Fruit fly (Drosophila melanogaster) whole organism, embryonic: ENCODE data around the gene Drsl4.

Experiments
- Abd-B ChIP-seq: fragments of 200-800 bp; sonication (Bioruptor generic); optimal IDR thresholded peaks from 2 replicates; lab custom pipeline; 2018; ENCODE audit warnings: missing biosample characterization, mild to moderate bottlenecking, missing genetic modification characterization, moderate library complexity
- Aef1 ChIP-seq: fragments of 200-800 bp; sonication (Bioruptor generic); IDR thresholded peaks from 3 replicates; pipeline ENCODE4 v1.3.6; 2022; ENCODE audit warnings: missing biosample characterization, missing genetic modification characterization
- B-H1 ChIP-seq: fragments of 200-800 bp; sonication (Bioruptor generic); IDR thresholded peaks from 3 replicates; pipeline ENCODE4 v1.3.6; 2022; ENCODE audit warnings: missing biosample characterization, missing genetic modification characterization
- BEAF-32 ChIP-seq: fragments of 200-800 bp; sonication (Bioruptor generic); optimal IDR thresholded peaks from 3 replicates; lab custom pipeline; 2017; ENCODE audit warnings: missing biosample characterization, missing genetic modification characterization, mild to moderate bottlenecking, moderate library complexity, missing genetic modification reagents
- CG10979 ChIP-seq: fragments of 200-800 bp; sonication (Bioruptor generic); optimal IDR thresholded peaks from 2 replicates; lab custom pipeline; 2018; ENCODE audit warnings: missing biosample characterization, mild to moderate bottlenecking, missing genetic modification characterization, moderate library complexity
- CG14050 ChIP-seq: fragments of 200-800 bp; sonication (Bioruptor generic); IDR thresholded peaks from 3 replicates; pipeline ENCODE4 v1.3.6; 2022; ENCODE audit warnings: missing biosample characterization, missing genetic modification characterization
- CG14667 ChIP-seq: fragments of 200-800 bp; sonication (Bioruptor generic); IDR thresholded peaks from 2 replicates; pipeline ENCODE4 v1.3.6; 2022; ENCODE audit warnings: missing biosample characterization, missing genetic modification characterization
- CG15514 ChIP-seq: fragments of 200-800 bp; sonication (Bioruptor generic); optimal IDR thresholded peaks from 3 replicates; lab custom pipeline; 2017; ENCODE audit warnings: missing biosample characterization, missing genetic modification characterization, mild to moderate bottlenecking, moderate library complexity, missing genetic modification reagents
- CG31441 ChIP-seq: fragments of 200-800 bp; sonication (Bioruptor generic); IDR thresholded peaks from 2 replicates; pipeline ENCODE4 v1.3.6; 2022; ENCODE audit warnings: missing biosample characterization, missing genetic modification characterization
- CG33213 ChIP-seq: fragments of 200-800 bp; sonication (Bioruptor generic); optimal IDR thresholded peaks from 3 replicates; lab custom pipeline; 2016; ENCODE audit warnings: missing biosample characterization, missing genetic modification characterization
- CG3407 ChIP-seq: fragments of 200-800 bp; sonication (Bioruptor generic); optimal IDR thresholded peaks from 2 replicates; lab custom pipeline; 2018; ENCODE audit warnings: missing biosample characterization, mild to moderate bottlenecking, missing genetic modification characterization
- CG3847 ChIP-seq: fragments of 200-800 bp; sonication (Bioruptor generic); IDR thresholded peaks from 2 replicates; pipeline ENCODE4 v1.3.6; 2022; ENCODE audit warnings: missing biosample characterization, missing genetic modification characterization
- CG3995 ChIP-seq: fragments of 200-800 bp; sonication (Bioruptor generic); optimal IDR thresholded peaks from 3 replicates; lab custom pipeline; 2016; ENCODE audit warnings: missing biosample characterization, missing genetic modification characterization
- CG5180 ChIP-seq: fragments of 200-800 bp; sonication (Bioruptor generic); optimal IDR thresholded peaks from 3 replicates; lab custom pipeline; 2017; ENCODE audit warnings: missing biosample characterization, missing genetic modification characterization, mild to moderate bottlenecking, moderate library complexity, missing genetic modification reagents
- CG6175 ChIP-seq: fragments of 200-800 bp; sonication (Bioruptor generic); IDR thresholded peaks from 3 replicates; pipeline ENCODE4 v1.3.6; 2022; ENCODE audit warnings: missing biosample characterization, missing genetic modification characterization
- CG6813 ChIP-seq: fragments of 200-800 bp; sonication (Bioruptor generic); optimal IDR thresholded peaks from 2 replicates; lab custom pipeline; 2017; ENCODE audit warnings: missing biosample characterization, missing genetic modification characterization, mild to moderate bottlenecking, moderate library complexity, missing genetic modification reagents
- CG6854 ChIP-seq: fragments of 200-800 bp; sonication (Bioruptor generic); optimal IDR thresholded peaks from 3 replicates; lab custom pipeline; 2017; ENCODE audit warnings: missing biosample characterization, mild to moderate bottlenecking, missing genetic modification characterization
- CG7271 ChIP-seq: fragments of 200-800 bp; sonication (Bioruptor generic); optimal IDR thresholded peaks from 2 replicates; lab custom pipeline; 2018; ENCODE audit warnings: missing biosample characterization, mild to moderate bottlenecking, missing genetic modification characterization, moderate library complexity
- CG7839 ChIP-seq: fragments of 200-800 bp; sonication (Bioruptor generic); optimal IDR thresholded peaks from 3 replicates; lab custom pipeline; 2018; ENCODE audit warnings: missing biosample characterization, mild to moderate bottlenecking, missing genetic modification characterization, moderate library complexity
- CG8944 ChIP-seq: fragments of 200-800 bp; sonication (Bioruptor generic); optimal IDR thresholded peaks from 3 replicates; lab custom pipeline; 2016; ENCODE audit warnings: missing biosample characterization, missing genetic modification characterization
- CG9797 ChIP-seq: fragments of 200-800 bp; sonication (Bioruptor generic); optimal IDR thresholded peaks from 3 replicates; lab custom pipeline; 2018; ENCODE audit warnings: missing biosample characterization, mild to moderate bottlenecking, missing genetic modification characterization
- CrebB ChIP-seq: fragments of 200-800 bp; sonication (Bioruptor generic); optimal IDR thresholded peaks from 3 replicates; lab custom pipeline; 2018; ENCODE audit warnings: missing biosample characterization, mild to moderate bottlenecking, missing genetic modification characterization
- ERR ChIP-seq: fragments of 200-800 bp; sonication (Bioruptor generic); optimal IDR thresholded peaks from 2 replicates; lab custom pipeline; 2016; ENCODE audit warnings: missing biosample characterization, missing genetic modification characterization
- Fer3 ChIP-seq: fragments of 200-800 bp; sonication (Bioruptor generic); optimal IDR thresholded peaks from 2 replicates; lab custom pipeline; 2018; ENCODE audit warnings: missing biosample characterization, mild to moderate bottlenecking, missing genetic modification characterization, moderate library complexity
- HLH54F ChIP-seq: fragments of 200-800 bp; sonication (Bioruptor generic); optimal IDR thresholded peaks from 3 replicates; lab custom pipeline; 2016; ENCODE audit warnings: missing biosample characterization, missing genetic modification characterization
- Hr3 ChIP-seq: fragments of 200-800 bp; sonication (Bioruptor generic); optimal IDR thresholded peaks from 3 replicates; lab custom pipeline; 2016; ENCODE audit warnings: missing biosample characterization, missing genetic modification characterization
- Hr39 ChIP-seq: fragments of >200 bp; optimal IDR thresholded peaks from 2 replicates; lab custom pipeline; 2017
- Mrtf ChIP-seq: fragments of 200-800 bp; sonication (Bioruptor generic); IDR thresholded peaks from 3 replicates; pipeline ENCODE4 v1.3.6; 2022; ENCODE audit warnings: missing biosample characterization, missing genetic modification characterization
- Optix ChIP-seq: fragments of 200-800 bp; sonication (Bioruptor generic); IDR thresholded peaks from 3 replicates; pipeline ENCODE4 v1.3.6; 2022; ENCODE audit warnings: missing biosample characterization, missing genetic modification characterization
- Ravus ChIP-seq: fragments of 200-800 bp; sonication (Bioruptor generic); IDR thresholded peaks from 2 replicates; pipeline ENCODE4 v1.3.6; 2022; ENCODE audit warnings: missing biosample characterization, missing genetic modification characterization
- Scr ChIP-seq: fragments of 200-800 bp; sonication (Bioruptor generic); IDR thresholded peaks from 2 replicates; pipeline ENCODE4 v1.3.6; 2022; ENCODE audit warnings: missing biosample characterization, missing genetic modification characterization; ENCODE audit not compliant: partially characterized antibody
- al ChIP-seq: fragments of 200-800 bp; sonication (Bioruptor generic); IDR thresholded peaks from 2 replicates; pipeline ENCODE4 v1.3.6; 2022; ENCODE audit warnings: missing biosample characterization, missing genetic modification characterization
- br ChIP-seq: fragments of >200 bp; optimal IDR thresholded peaks from 2 replicates; lab custom pipeline; 2017
- cas ChIP-seq: fragments of 200-800 bp; sonication (Bioruptor generic); IDR thresholded peaks from 2 replicates; pipeline ENCODE4 v1.3.6; 2022; ENCODE audit warnings: missing biosample characterization, missing genetic modification characterization
- cwo ChIP-seq: fragments of 200-800 bp; sonication (Bioruptor generic); optimal IDR thresholded peaks from 3 replicates; lab custom pipeline; 2017; ENCODE audit warnings: missing biosample characterization, missing genetic modification characterization, mild to moderate bottlenecking, moderate library complexity, missing genetic modification reagents
- da ChIP-seq: fragments of 200-800 bp; sonication (Bioruptor generic); optimal IDR thresholded peaks from 2 replicates; lab custom pipeline; 2016; ENCODE audit warnings: missing biosample characterization, missing genetic modification characterization
- dati ChIP-seq: fragments of 200-800 bp; sonication (Bioruptor generic); IDR thresholded peaks from 2 replicates; pipeline ENCODE4 v1.3.6; 2022; ENCODE audit warnings: missing biosample characterization, missing genetic modification characterization
- exex ChIP-seq: fragments of 200-800 bp; sonication (Bioruptor generic); optimal IDR thresholded peaks from 4 replicates; lab custom pipeline; 2018; ENCODE audit warnings: missing biosample characterization, mild to moderate bottlenecking, missing genetic modification characterization, moderate library complexity
- gce ChIP-seq: fragments of 200-800 bp; sonication (Bioruptor generic); IDR thresholded peaks from 3 replicates; pipeline ENCODE4 v1.3.6; 2022; ENCODE audit warnings: missing biosample characterization, missing genetic modification characterization
- gcm2 ChIP-seq: fragments of 200-800 bp; sonication (Bioruptor generic); optimal IDR thresholded peaks from 2 replicates; lab custom pipeline; 2016; ENCODE audit warnings: missing biosample characterization, missing genetic modification characterization
- gem ChIP-seq: fragments of 200-800 bp; sonication (Bioruptor generic); optimal IDR thresholded peaks from 2 replicates; lab custom pipeline; 2019; ENCODE audit warnings: missing biosample characterization, mild to moderate bottlenecking, missing genetic modification characterization, moderate library complexity
- grn ChIP-seq: fragments of 200-800 bp; sonication (Bioruptor generic); optimal IDR thresholded peaks from 3 replicates; lab custom pipeline; 2017; ENCODE audit warnings: missing biosample characterization, missing genetic modification characterization
- gro ChIP-seq: fragments of 200-800 bp; sonication (Bioruptor generic); optimal IDR thresholded peaks from 2 replicates; lab custom pipeline; 2016; ENCODE audit warnings: missing biosample characterization, missing genetic modification characterization
- inv ChIP-seq: fragments of 200-800 bp; sonication (Bioruptor generic); IDR thresholded peaks from 2 replicates; pipeline ENCODE4 v1.3.6; 2022; ENCODE audit warnings: missing biosample characterization, missing genetic modification characterization; ENCODE audit not compliant: partially characterized antibody
- lab ChIP-seq: fragments of 200-800 bp; sonication (Bioruptor generic); optimal IDR thresholded peaks from 3 replicates; lab custom pipeline; 2017; ENCODE audit warnings: missing biosample characterization, missing genetic modification characterization, mild to moderate bottlenecking, moderate library complexity, missing genetic modification reagents
- lmd ChIP-seq: fragments of 200-800 bp; sonication (Bioruptor generic); IDR thresholded peaks from 2 replicates; pipeline ENCODE4 v1.3.6; 2022; ENCODE audit warnings: missing biosample characterization, missing genetic modification characterization
- mirr ChIP-seq: fragments of 200-800 bp; sonication (Bioruptor generic); optimal IDR thresholded peaks from 3 replicates; lab custom pipeline; 2018; ENCODE audit warnings: missing biosample characterization, mild to moderate bottlenecking, missing genetic modification characterization
- onecut ChIP-seq: fragments of 200-800 bp; sonication (Bioruptor generic); IDR thresholded peaks from 2 replicates; pipeline ENCODE4 v1.3.6; 2022; ENCODE audit warnings: missing biosample characterization, missing genetic modification characterization
- pzg ChIP-seq: fragments of 200-800 bp; sonication (Bioruptor generic); optimal IDR thresholded peaks from 3 replicates; lab custom pipeline; 2018; ENCODE audit warnings: missing biosample characterization, mild to moderate bottlenecking, missing genetic modification characterization, moderate library complexity
- sens-2 ChIP-seq: fragments of 200-800 bp; sonication (Bioruptor generic); IDR thresholded peaks from 2 replicates; pipeline ENCODE4 v1.3.6; 2022; ENCODE audit warnings: missing biosample characterization, missing genetic modification characterization
- tx ChIP-seq: fragments of 200-800 bp; sonication (Bioruptor generic); optimal IDR thresholded peaks from 2 replicates; lab custom pipeline; 2016; ENCODE audit warnings: missing biosample characterization, missing genetic modification characterization
- zen ChIP-seq: fragments of 200-800 bp; sonication (Bioruptor generic); optimal IDR thresholded peaks from 3 replicates; lab custom pipeline; 2018; ENCODE audit warnings: missing biosample characterization, mild to moderate bottlenecking, missing genetic modification characterization, moderate library complexity

The Drsl4 gene

dm6 chr3L:3300345-3300744 lies 15.1 kb upstream of the Drsl4 start (continued):
- no peak for TF ChIP-seq CG3995 (GFP tag; lab: Kevin White, UChicago)
- no peak for TF ChIP-seq CG7271 (tag; lab: Kevin White, UChicago)
- TF ChIP-seq Mrtf (GFP tag; lab: Robert Waterston, UW): no peak
- TF ChIP-seq CG31441: peak; percentile 81
- no peak for TF ChIP-seq cas
- peak; percentile 9; the same call in 1 of the 2 replicates for TF ChIP-seq Ravus (GFP tag; lab: Robert Waterston, UW)
- TF ChIP-seq zen (tag; lab: Kevin White, UChicago): peak; percentile 10
- TF ChIP-seq da (GFP tag; lab: Kevin White, UChicago): no peak
- TF ChIP-seq pzg: no peak
- TF ChIP-seq B-H1 (GFP tag; lab: Robert Waterston, UW): peak; percentile 74
- TF ChIP-seq CrebB (tag; lab: Kevin White, UChicago): no peak
- peak; percentile 61 for TF ChIP-seq CG14050 (GFP tag; lab: Robert Waterston, UW)
- TF ChIP-seq CG6813 (GFP tag; lab: Kevin White, UChicago): peak; percentile 12
- TF ChIP-seq grn (GFP tag; lab: Kevin White, UChicago): no peak
- TF ChIP-seq CG33213 (GFP tag; lab: Kevin White, UChicago): peak; percentile 33
- TF ChIP-seq lmd (GFP tag; lab: Robert Waterston, UW): peak; percentile 60
- peak; percentile 64 for TF ChIP-seq Fer3 (tag; lab: Kevin White, UChicago)
- peak; percentile 30; the same call in 1 of the 2 replicates for TF ChIP-seq onecut
- TF ChIP-seq Hr39 (lab: Kevin White, UChicago): no peak
- TF ChIP-seq CG3407 (GFP tag; lab: Kevin White, UChicago): peak; percentile 41
- 0 out of 3 replicates have a peak, but pooled peaks have one; percentile 26 for TF ChIP-seq CG6175 (GFP tag; lab: Robert Waterston, UW)
- peak; percentile 56 for TF ChIP-seq CG14667 (GFP tag; lab: Robert Waterston, UW)
- 0 out of 2 replicates have a peak, but pooled peaks have one; percentile 19 for TF ChIP-seq sens-2 (GFP tag; lab: Robert Waterston, UW)
- TF ChIP-seq CG9797 (GFP tag; lab: Kevin White, UChicago): no peak
- no peak for TF ChIP-seq Abd-B (GFP tag; lab: Kevin White, UChicago)
- TF ChIP-seq gce: 0 out of 3 replicates have a peak, but pooled peaks have one; percentile 22
- TF ChIP-seq lab (GFP tag; lab: Kevin White, UChicago): peak; percentile 71
- TF ChIP-seq CG8944 (GFP tag; lab: Kevin White, UChicago): no peak
- TF ChIP-seq CG15514 (GFP tag; lab: Kevin White, UChicago): peak; percentile 27
- peak; percentile 50 for TF ChIP-seq CG3847
- no peak for TF ChIP-seq al (GFP tag; lab: Robert Waterston, UW)
- TF ChIP-seq Hr3: peak; percentile 45
- peak; percentile 44 for TF ChIP-seq CG5180 (GFP tag; lab: Kevin White, UChicago)
- peak; percentile 81 for TF ChIP-seq gem (tag; lab: Kevin White, UChicago)
- no peak for TF ChIP-seq gro (GFP tag; lab: Kevin White, UChicago)
- peak; percentile 59 for TF ChIP-seq CG7839 (tag; lab: Kevin White, UChicago)
- no peak for TF ChIP-seq ERR (GFP tag; lab: Kevin White, UChicago)
- peak; percentile 67 for TF ChIP-seq CG10979
- peak; percentile 17 for TF ChIP-seq CG6854 (GFP tag; lab: Kevin White, UChicago)
- TF ChIP-seq br (lab: Kevin White, UChicago): no peak
- TF ChIP-seq mirr: no peak
- peak; percentile 28; the same call in 1 of the 2 replicates for TF ChIP-seq dati (GFP tag; lab: Robert Waterston, UW)
- no peak for TF ChIP-seq exex (tag; lab: Kevin White, UChicago)
- peak; percentile 62 for TF ChIP-seq Aef1 (GFP tag; lab: Robert Waterston, UW)
- TF ChIP-seq Optix (GFP tag; lab: Robert Waterston, UW): peak; percentile 45; the same call in 1 of the 3 replicates
- TF ChIP-seq tx (GFP tag; lab: Kevin White, UChicago): no peak
- no peak for TF ChIP-seq inv (GFP tag; lab: Robert Waterston, UW)
- no peak for TF ChIP-seq gcm2
- no peak for TF ChIP-seq HLH54F (GFP tag; lab: Kevin White, UChicago)
- peak; percentile 29 for TF ChIP-seq cwo
- TF ChIP-seq BEAF-32 (GFP tag; lab: Kevin White, UChicago): no peak
- no peak for TF ChIP-seq Scr (GFP tag; lab: Robert Waterston, UW)
